Fruit fly (Drosophila melanogaster): ENCODE data around the gene CG10616.
A peak's percentile ranks its signal among the peaks of the same experiment; 100 is the strongest.

The CG10616 gene

dm6 chr3L:12515691-12516455 lies 44.3 kb downstream of the CG10616 start:
- TF ChIP-seq Met (GFP tag; optimal IDR thresholded peaks at IDR 0.05) (no peak), CG32006 (GFP tag; optimal IDR thresholded peaks at IDR 0.05) (peak; percentile 56), Eip78C (GFP tag) (peak; percentile 26), CG8319 (GFP tag; optimal IDR thresholded peaks at IDR 0.05) (peak; percentile 1), Sox102F (GFP tag; optimal IDR thresholded peaks at IDR 0.05) (no peak), CG8632 (GFP tag; optimal IDR thresholded peaks at IDR 0.05) (no peak), ss (GFP tag; optimal IDR thresholded peaks at IDR 0.05) (peak; percentile 89 to 90), Hr39 (GFP tag; optimal IDR thresholded peaks at IDR 0.05) (no peak), eg (GFP tag; IDR thresholded peaks at IDR 0.05) (peak; percentile 90), CG11762 (GFP tag; optimal IDR thresholded peaks at IDR 0.05; ENCODE audit: insufficient read depth) (no peak), CG11294 (GFP tag; IDR thresholded peaks at IDR 0.05) (no peak; the same call in 1 of the 2 replicates), salr (GFP tag; optimal IDR thresholded peaks at IDR 0.05) (peak; percentile 15 to 36), CG3919 (GFP tag; optimal IDR thresholded peaks at IDR 0.05) (no peak), dsx (GFP tag; optimal IDR thresholded peaks at IDR 0.05; ENCODE audit: poor library complexity, severe bottlenecking) (peak; percentile 83), spab (GFP tag; optimal IDR thresholded peaks at IDR 0.05) (peak; percentile 77), fd59A (GFP tag; optimal IDR thresholded peaks at IDR 0.05) (peak; percentile 35), CG6163 (GFP tag; IDR thresholded peaks at IDR 0.05) (peak; percentile 82), Sox14 (GFP tag; optimal IDR thresholded peaks at IDR 0.05) (peak; percentile 16), CG6276 (GFP tag; optimal IDR thresholded peaks at IDR 0.05) (peak; percentile 97), OdsH (GFP tag; optimal IDR thresholded peaks at IDR 0.05) (no peak), Eip93F (GFP tag; optimal IDR thresholded peaks at IDR 0.05) (no peak), CG6792 (GFP tag; optimal IDR thresholded peaks at IDR 0.05) (peak; percentile 1), vri (GFP tag; optimal IDR thresholded peaks at IDR 0.05) (peak; percentile 53), Blimp-1 (GFP tag; optimal IDR thresholded peaks at IDR 0.05) (no peak), Ets21C (GFP tag; optimal IDR thresholded peaks at IDR 0.05) (no peak), Eip75B (GFP tag; optimal IDR thresholded peaks at IDR 0.05) (peak; percentile 30), CG4318 (GFP tag; optimal IDR thresholded peaks at IDR 0.05) (no peak), CG3032 (tag; optimal IDR thresholded peaks at IDR 0.05) (peak; percentile 43), Sox15 (GFP tag; optimal IDR thresholded peaks at IDR 0.05) (no peak), CG10631 (GFP tag; optimal IDR thresholded peaks at IDR 0.05) (no peak), Hr38 (GFP tag; optimal IDR thresholded peaks at IDR 0.05) (no peak), CG31627 (GFP tag; optimal IDR thresholded peaks at IDR 0.05) (no peak), topi (GFP tag; optimal IDR thresholded peaks at IDR 0.05) (no peak), CG15336 (GFP tag; IDR thresholded peaks at IDR 0.05) (peak; percentile 87), CG6808 (GFP tag; optimal IDR thresholded peaks at IDR 0.05) (peak; percentile 85), cyc (GFP tag; optimal IDR thresholded peaks at IDR 0.05) (no peak), CG10669 (GFP tag; optimal IDR thresholded peaks at IDR 0.05) (peak; percentile 16), net (GFP tag; optimal IDR thresholded peaks at IDR 0.05) (peak; percentile 54), dac (GFP tag; optimal IDR thresholded peaks at IDR 0.05) (peak; percentile 55), esn (GFP tag; optimal IDR thresholded peaks at IDR 0.05) (no peak), CG7368 (GFP tag; optimal IDR thresholded peaks at IDR 0.05) (no peak), Hr4 (GFP tag; optimal IDR thresholded peaks at IDR 0.05) (peak; percentile 46), fd85E (GFP tag; optimal IDR thresholded peaks at IDR 0.05) (no peak), CG1621 (tag; optimal IDR thresholded peaks at IDR 0.05) (peak; percentile 64), Smox (GFP tag; optimal IDR thresholded peaks at IDR 0.05) (no peak), CG9139 (GFP tag; optimal IDR thresholded peaks at IDR 0.05) (peak; percentile 84), achi (GFP tag; optimal IDR thresholded peaks at IDR 0.05) (no peak), CG16779 (tag; optimal IDR thresholded peaks at IDR 0.05) (peak; percentile 93), svp (GFP tag) (peak; percentile 95), CG11902 (GFP tag; optimal IDR thresholded peaks at IDR 0.05) (no peak), pdm3 (GFP tag; optimal IDR thresholded peaks at IDR 0.05) (peak; percentile 12)

All from whole organism, prepupa.